Worm (Caenorhabditis elegans) whole organism, late embryonic: ENCODE results near the gene nspc-3.

ENCODE experiments used
- Y22D7AL.16 ChIP-seq: sonication (generic microtip); optimal IDR thresholded peaks from 2 replicates; lab custom pipeline; 2016; ENCODE audit warnings: missing genetic modification characterization, missing compliant biosample characterization
- ama-1 ChIP-seq: fragments of 150-350 bp; optimal IDR thresholded peaks from 2 replicates; lab custom pipeline; 2014
- ceh-14 ChIP-seq: sonication (generic microtip); optimal IDR thresholded peaks from 2 replicates; lab custom pipeline; 2016; ENCODE audit warnings: missing genotype, missing genetic modification characterization, missing compliant biosample characterization
- ceh-19 ChIP-seq: fragments of 200-800 bp; sonication (Bioruptor generic); optimal IDR thresholded peaks from 2 replicates; lab custom pipeline; 2018; ENCODE audit warnings: mild to moderate bottlenecking, missing genetic modification characterization, missing compliant biosample characterization
- ceh-2 ChIP-seq: sonication (generic microtip); optimal IDR thresholded peaks from 2 replicates; lab custom pipeline; 2016; ENCODE audit warnings: missing genotype, missing genetic modification characterization, missing compliant biosample characterization
- ceh-24 ChIP-seq: sonication (generic microtip); optimal IDR thresholded peaks from 2 replicates; lab custom pipeline; 2016; ENCODE audit warnings: mild to moderate bottlenecking, missing genetic modification characterization, missing compliant biosample characterization
- ceh-30 ChIP-seq: fragments of 150-350 bp; optimal IDR thresholded peaks from 2 replicates; lab custom pipeline; 2014; ENCODE audit warnings: missing biosample characterization, missing genetic modification characterization
- ceh-31 ChIP-seq: sonication (generic microtip); optimal IDR thresholded peaks from 2 replicates; lab custom pipeline; 2016; ENCODE audit warnings: missing genetic modification characterization, missing compliant biosample characterization
- ceh-34 ChIP-seq: sonication (generic microtip); optimal IDR thresholded peaks from 2 replicates; lab custom pipeline; 2016; ENCODE audit warnings: mild to moderate bottlenecking, missing genetic modification characterization, missing compliant biosample characterization
- ceh-6 ChIP-seq: fragments of 200-800 bp; sonication (Bioruptor generic); optimal IDR thresholded peaks from 2 replicates; lab custom pipeline; 2018; ENCODE audit warnings: mild to moderate bottlenecking, missing genetic modification characterization, missing compliant biosample characterization
- ceh-9 ChIP-seq: sonication (generic microtip); optimal IDR thresholded peaks from 2 replicates; lab custom pipeline; 2016; ENCODE audit warnings: mild to moderate bottlenecking, missing genetic modification characterization, inconsistent platforms, missing compliant biosample characterization
- che-1 ChIP-seq: sonication (generic microtip); optimal IDR thresholded peaks from 2 replicates; lab custom pipeline; 2016; ENCODE audit warnings: mild to moderate bottlenecking, missing genetic modification characterization, missing compliant biosample characterization
- dmd-4 ChIP-seq: sonication (generic microtip); optimal IDR thresholded peaks from 2 replicates; lab custom pipeline; 2016; ENCODE audit warnings: borderline replicate concordance, missing genetic modification characterization, missing compliant biosample characterization
- dve-1 ChIP-seq: sonication (generic microtip); optimal IDR thresholded peaks from 2 replicates; lab custom pipeline; 2017; ENCODE audit warnings: antibody characterized with exemption, mild to moderate bottlenecking, missing genetic modification characterization, missing compliant biosample characterization
- elt-2 ChIP-seq: sonication (generic microtip); optimal IDR thresholded peaks from 2 replicates; lab custom pipeline; 2016; ENCODE audit warnings: missing genetic modification reagents, missing genetic modification characterization, missing compliant biosample characterization
- elt-4 ChIP-seq: sonication (generic microtip); optimal IDR thresholded peaks from 2 replicates; lab custom pipeline; 2016; ENCODE audit warnings: missing genetic modification characterization, missing compliant biosample characterization
- hlh-13 ChIP-seq: fragments of 200-800 bp; sonication (Bioruptor generic); optimal IDR thresholded peaks from 2 replicates; lab custom pipeline; 2018; ENCODE audit warnings: mild to moderate bottlenecking, missing genetic modification characterization, missing compliant biosample characterization
- hlh-30 ChIP-seq: sonication (generic microtip); optimal IDR thresholded peaks from 2 replicates; lab custom pipeline; 2017; ENCODE audit warnings: antibody characterized with exemption, missing genetic modification characterization, missing compliant biosample characterization; ENCODE audit not compliant: insufficient read depth
- hlh-6 ChIP-seq: sonication (generic microtip); optimal IDR thresholded peaks from 2 replicates; lab custom pipeline; 2016; ENCODE audit warnings: missing genotype, missing genetic modification characterization, missing compliant biosample characterization
- lim-6 ChIP-seq: sonication (generic microtip); optimal IDR thresholded peaks from 2 replicates; lab custom pipeline; 2016; ENCODE audit warnings: missing genetic modification characterization, missing compliant biosample characterization
- mec-3 ChIP-seq: sonication (generic microtip); optimal IDR thresholded peaks from 2 replicates; lab custom pipeline; 2016; ENCODE audit warnings: borderline replicate concordance, missing genetic modification characterization, missing compliant biosample characterization
- nfya-1 ChIP-seq: sonication (generic microtip); optimal IDR thresholded peaks from 2 replicates; lab custom pipeline; 2017; ENCODE audit warnings: missing genetic modification characterization, mild to moderate bottlenecking, missing compliant biosample characterization, antibody characterized with exemption, moderate library complexity
- nhr-11 ChIP-seq: fragments of 150-350 bp; optimal IDR thresholded peaks from 2 replicates; lab custom pipeline; 2014; ENCODE audit warnings: missing biosample characterization, missing genetic modification characterization
- pat-9 ChIP-seq: fragments of 200-800 bp; sonication (Bioruptor generic); optimal IDR thresholded peaks from 2 replicates; lab custom pipeline; 2018; ENCODE audit warnings: mild to moderate bottlenecking, missing genetic modification characterization, moderate library complexity, missing compliant biosample characterization
- pha-4 ChIP-seq: fragments of 150-350 bp; optimal IDR thresholded peaks from 2 replicates; lab custom pipeline; 2018; ENCODE audit warnings: missing biosample characterization, missing genetic modification reagents, missing genetic modification characterization
- pqm-1 ChIP-seq: sonication (generic microtip); optimal IDR thresholded peaks from 2 replicates; lab custom pipeline; 2016; ENCODE audit warnings: missing genetic modification characterization, missing compliant biosample characterization
- pros-1 ChIP-seq: fragments of 150-350 bp; optimal IDR thresholded peaks from 2 replicates; lab custom pipeline; 2014; ENCODE audit warnings: missing biosample characterization, missing genetic modification reagents, missing genetic modification characterization
- ref-2 ChIP-seq: sonication (generic microtip); optimal IDR thresholded peaks from 2 replicates; lab custom pipeline; 2016; ENCODE audit warnings: missing genetic modification characterization, missing compliant biosample characterization
- rnt-1 ChIP-seq: sonication (generic microtip); optimal IDR thresholded peaks from 2 replicates; lab custom pipeline; 2016; ENCODE audit warnings: missing genetic modification characterization, missing compliant biosample characterization
- sdc-2 ChIP-seq: sonication (generic microtip); optimal IDR thresholded peaks from 2 replicates; lab custom pipeline; 2016; ENCODE audit warnings: missing genotype, missing genetic modification characterization, missing compliant biosample characterization
- sox-2 ChIP-seq: fragments of 200-800 bp; sonication (Bioruptor generic); IDR thresholded peaks from 2 replicates; pipeline ENCODE4 v1.3.6; 2022; ENCODE audit warnings: missing genetic modification reagents, missing genetic modification characterization, missing compliant biosample characterization
- syd-9 ChIP-seq: sonication (generic microtip); optimal IDR thresholded peaks from 2 replicates; lab custom pipeline; 2016; ENCODE audit warnings: mild to moderate bottlenecking, missing genetic modification characterization, moderate library complexity, missing compliant biosample characterization
- tbx-2 ChIP-seq: sonication (generic microtip); optimal IDR thresholded peaks from 2 replicates; lab custom pipeline; 2016; ENCODE audit warnings: missing genetic modification characterization, missing compliant biosample characterization
- unc-3 ChIP-seq, 2 experiments: fragments of 200-800 bp in 1 of 2; sonication (Bioruptor generic) in 1 of 2; sonication (generic microtip) in 1 of 2; conservative IDR thresholded peaks in 1 of 2; optimal IDR thresholded peaks in 1 of 2; 2 replicates each; pipeline versions ENCODE4 v1.3.6 to Lab custom; 2016 to 2022; ENCODE audit warnings: missing compliant biosample characterization in 2 of 2, missing genetic modification characterization in 2 of 2, missing genetic modification reagents in 1 of 2
- unc-42 ChIP-seq: sonication (generic microtip); optimal IDR thresholded peaks from 2 replicates; lab custom pipeline; 2016; ENCODE audit warnings: missing genotype, missing genetic modification characterization, missing compliant biosample characterization
- unc-55 ChIP-seq: sonication (generic microtip); optimal IDR thresholded peaks from 2 replicates; lab custom pipeline; 2017; ENCODE audit warnings: missing biosample characterization, missing genetic modification reagents, missing genetic modification characterization
- unc-86 ChIP-seq: sonication (generic microtip); optimal IDR thresholded peaks from 2 replicates; lab custom pipeline; 2016; ENCODE audit warnings: missing genetic modification characterization, missing compliant biosample characterization
- zip-5 ChIP-seq: sonication (generic microtip); optimal IDR thresholded peaks from 2 replicates; lab custom pipeline; 2016; ENCODE audit warnings: missing genetic modification characterization, missing compliant biosample characterization
- ztf-16 ChIP-seq: sonication (generic microtip); optimal IDR thresholded peaks from 2 replicates; lab custom pipeline; 2017; ENCODE audit warnings: missing genetic modification characterization, missing compliant biosample characterization

Gene nspc-3

DNA sequence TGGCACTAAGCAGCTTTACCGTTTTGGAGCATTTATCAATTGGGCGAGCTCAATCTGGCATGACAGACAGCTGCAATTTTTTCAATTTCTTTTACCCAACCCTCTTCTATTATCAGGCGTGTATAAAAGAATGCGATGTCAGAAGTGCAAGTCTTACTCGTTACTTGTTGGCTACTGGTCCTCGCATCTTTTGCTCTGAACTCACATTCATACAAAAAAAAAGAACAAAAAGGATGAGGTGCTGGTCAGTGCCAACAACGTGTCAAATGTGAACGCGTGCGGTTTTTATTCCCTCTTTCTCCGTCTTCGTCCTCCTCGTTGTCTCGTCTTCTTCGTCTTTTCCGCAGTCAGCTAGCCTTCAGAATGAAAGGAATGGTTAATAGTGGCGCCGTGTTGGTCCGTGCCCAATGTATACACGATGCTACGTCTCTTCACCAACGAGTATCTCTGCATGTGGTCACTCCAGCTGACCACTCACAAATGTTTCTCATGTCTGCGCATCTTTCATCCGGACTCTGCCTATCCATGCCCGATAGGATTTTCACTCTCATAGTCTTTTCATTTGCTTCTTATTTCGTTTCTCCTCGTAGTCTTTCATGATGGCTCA lies 29.0 kb downstream of the nspc-3 start (continued):
- TF ChIP-seq unc-86 (tag; lab: Kevin White, UChicago) (no peak), ceh-6 (GFP tag; lab: Kevin White, UChicago) (no peak), ztf-16 (tag; lab: Kevin White, UChicago) (no peak), unc-3 (GFP tag; conservative IDR thresholded peaks at IDR 0.05; lab: Robert Waterston, UW) (no peak), unc-3 (tag; optimal IDR thresholded peaks at IDR 0.05; lab: Kevin White, UChicago) (no peak), ceh-19 (GFP tag; lab: Kevin White, UChicago) (peak; percentile 39)

DNA sequence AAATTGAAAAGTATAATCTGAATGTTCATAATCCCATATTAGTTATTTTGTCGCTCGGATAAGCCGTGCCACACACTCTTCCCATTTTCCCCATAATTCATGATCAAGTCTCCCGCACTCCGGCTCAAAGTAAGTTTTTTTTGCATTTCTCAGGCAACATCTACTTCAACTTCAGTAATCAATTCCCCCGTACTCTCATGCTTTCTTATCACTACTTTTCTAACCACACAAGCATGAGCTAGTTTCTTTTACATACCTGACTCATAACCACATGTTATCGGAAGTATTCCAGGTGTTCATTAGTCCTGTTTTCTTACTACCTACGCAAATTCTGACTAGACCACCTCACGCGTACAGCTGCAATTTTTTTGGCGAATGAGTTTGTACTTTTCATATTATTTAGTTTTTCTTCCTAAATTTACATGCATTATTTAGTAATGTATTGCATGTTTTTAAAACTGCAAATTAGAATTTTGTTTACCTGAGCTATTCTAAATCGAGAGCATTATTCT lies 29.7 kb downstream of the nspc-3 start:
- TF ChIP-seq pha-4 (tag; lab: Kevin White, UChicago), result no peak
- TF ChIP-seq hlh-13, result no peak
- no peak for TF ChIP-seq hlh-30
- no peak for TF ChIP-seq ceh-2 (tag; lab: Kevin White, UChicago)
- no peak for TF ChIP-seq mec-3 (tag; lab: Kevin White, UChicago)
- TF ChIP-seq ceh-9 (tag; lab: Kevin White, UChicago), result no peak
- TF ChIP-seq ceh-14 (tag; lab: Kevin White, UChicago), result no peak
- no peak for TF ChIP-seq elt-4

DNA sequence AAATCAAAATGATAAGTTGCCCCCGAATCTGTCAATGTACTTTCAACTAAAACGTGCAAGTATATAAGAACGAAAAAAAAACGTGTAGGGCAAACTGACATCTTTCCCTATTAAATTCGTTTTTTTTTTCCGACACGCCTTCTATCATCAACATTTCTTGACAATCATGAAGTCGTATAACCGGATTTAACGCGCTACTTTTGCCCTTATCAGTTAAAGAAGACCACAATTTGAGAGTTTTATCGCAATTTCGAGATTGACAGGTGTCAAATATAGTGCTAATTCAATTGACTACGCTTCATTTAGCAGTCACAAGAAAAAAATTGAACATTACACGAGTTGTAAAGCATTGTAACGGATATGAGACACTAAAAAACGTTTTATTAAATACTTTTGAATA lies 30.3 kb downstream of the nspc-3 start:
- TF ChIP-seq dmd-4 (no peak), elt-4 (no peak), pros-1 (tag; lab: Kevin White, UChicago) (no peak), ceh-24 (tag; lab: Kevin White, UChicago) (no peak), Y22D7AL.16 (no peak), unc-42 (tag; lab: Kevin White, UChicago) (no peak), ceh-30 (tag; lab: Kevin White, UChicago) (no peak)

DNA sequence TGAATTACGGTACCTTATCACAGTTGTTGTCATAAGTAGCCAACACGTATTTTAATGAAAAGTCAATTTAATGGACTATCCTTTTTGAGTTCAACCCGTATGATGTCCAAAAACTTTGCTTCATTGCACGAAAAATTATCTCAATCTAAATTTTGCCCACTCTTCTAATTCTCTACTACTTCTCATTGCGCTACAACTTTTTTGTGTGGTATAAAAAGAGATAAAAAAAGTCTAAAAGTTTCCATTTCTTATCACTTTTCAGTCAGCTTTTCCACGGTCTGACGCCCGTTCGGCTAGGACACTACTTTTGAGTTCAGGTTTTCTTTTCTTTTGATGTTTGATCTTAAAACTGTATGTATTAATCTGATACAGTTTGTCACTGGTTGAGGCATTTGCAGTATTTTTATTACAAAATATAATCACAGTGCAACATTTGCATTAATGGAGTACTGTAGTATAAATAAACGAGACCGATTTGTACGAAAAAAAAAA lies 31.0 kb downstream of the nspc-3 start:
- TF ChIP-seq ceh-34 (tag; lab: Kevin White, UChicago) (no peak), nhr-11 (no peak), che-1 (tag; lab: Kevin White, UChicago) (no peak), sdc-2 (no peak)

DNA sequence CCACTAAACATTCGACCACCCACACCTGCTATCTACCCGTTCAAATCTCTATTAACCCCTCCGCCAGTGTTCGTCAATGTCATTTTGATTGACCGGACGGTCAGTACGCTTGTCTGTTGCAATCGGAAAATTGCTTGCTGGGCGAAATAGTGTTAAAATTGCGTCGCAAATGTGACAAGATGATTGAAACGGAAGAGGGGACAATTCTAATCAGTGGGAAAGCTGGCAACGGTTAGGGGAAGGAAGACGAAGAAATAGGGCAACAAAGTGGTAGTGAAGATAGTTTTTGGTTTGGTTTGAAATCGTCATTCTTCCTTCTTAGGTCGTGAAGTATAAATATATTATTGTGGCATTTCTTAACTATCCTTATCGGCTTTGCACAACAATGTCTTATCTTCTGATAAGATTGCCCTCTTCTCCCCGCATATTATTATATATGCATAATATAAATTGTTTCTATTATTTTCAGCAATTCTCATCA lies 31.6 kb downstream of the nspc-3 start:
- TF ChIP-seq elt-2, result peak; percentile 84
- TF ChIP-seq dve-1 (tag; lab: Kevin White, UChicago), result no peak
- TF ChIP-seq tbx-2 (tag; lab: Kevin White, UChicago), result peak; percentile 2
- TF ChIP-seq unc-55, result peak; percentile 92

DNA sequence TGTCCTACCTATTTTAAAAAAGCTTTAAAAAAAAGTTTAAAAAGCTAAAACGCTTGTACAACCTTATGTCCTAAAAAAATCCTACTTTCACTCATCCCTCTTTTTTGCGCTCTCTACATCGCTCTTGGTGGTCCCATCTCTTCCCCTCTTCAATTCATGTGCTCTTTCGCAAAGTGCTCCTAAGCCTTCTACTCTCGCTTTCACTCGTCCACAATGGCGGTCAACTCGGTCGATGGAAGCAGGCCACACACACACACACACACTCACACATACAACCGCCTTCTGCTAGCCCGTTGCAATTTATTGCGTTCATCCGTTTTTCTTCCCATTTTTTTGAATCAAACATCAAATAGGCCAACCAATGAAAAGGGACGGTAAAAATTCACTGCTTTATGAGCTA lies 32.3 kb downstream of the nspc-3 start:
- TF ChIP-seq lim-6 (no peak), hlh-6 (tag; lab: Kevin White, UChicago) (no peak), sox-2 (no peak; the same call in 1 of the 2 replicates), rnt-1 (tag; lab: Kevin White, UChicago) (peak; percentile 1), pqm-1 (tag; lab: Kevin White, UChicago) (no peak), ceh-19 (GFP tag; lab: Kevin White, UChicago) (peak; percentile 34), ama-1 (no peak), pat-9 (tag; lab: Kevin White, UChicago) (no peak), ceh-31 (tag; lab: Kevin White, UChicago) (peak; percentile 9), ztf-16 (tag; lab: Kevin White, UChicago) (no peak), nfya-1 (tag; lab: Kevin White, UChicago) (peak; percentile 28), zip-5 (no peak), ref-2 (peak; percentile 29), dmd-4 (no peak), elt-2 (no peak), syd-9 (tag; lab: Kevin White, UChicago) (peak; percentile 14), hlh-30 (no peak), tbx-2 (tag; lab: Kevin White, UChicago) (no peak)
